Worm (Caenorhabditis elegans) whole organism, L4 larva: ENCODE measurements around the gene ndua-1.

Experiments
- R02D3.7 ChIP-seq: fragments of 150-350 bp; sonication (generic microtip); optimal IDR thresholded peaks from 3 replicates; lab custom pipeline; 2014; ENCODE audit warnings: missing biosample characterization, missing genetic modification characterization
- daf-16 ChIP-seq, 3 experiments: sonication (generic microtip); optimal IDR thresholded peaks; 2 replicates each; lab custom pipeline; 2016 to 2017; ENCODE audit warnings: missing genetic modification characterization in 3 of 3, missing genetic modification reagents in 3 of 3, mild to moderate bottlenecking in 2 of 3, missing compliant biosample characterization in 2 of 3, missing biosample characterization in 1 of 3, moderate library complexity in 1 of 3
- fos-1 ChIP-seq: fragments of 150-350 bp; optimal IDR thresholded peaks from 2 replicates; lab custom pipeline; 2014; ENCODE audit warnings: missing biosample characterization, missing genetic modification characterization
- lsy-2 ChIP-seq, 2 experiments: fragments of 150-350 bp in 1 of 2; sonication (generic microtip) in 1 of 2; optimal IDR thresholded peaks; 2 replicates each; lab custom pipeline; 2014 to 2017; ENCODE audit warnings: missing biosample characterization in 2 of 2, missing genetic modification characterization in 2 of 2
- nhr-11 ChIP-seq: fragments of 150-350 bp; optimal IDR thresholded peaks from 2 replicates; lab custom pipeline; 2014; ENCODE audit warnings: missing biosample characterization, missing genetic modification characterization
- nhr-28 ChIP-seq: fragments of 150-350 bp; optimal IDR thresholded peaks from 2 replicates; lab custom pipeline; 2014; ENCODE audit warnings: missing biosample characterization, missing genetic modification characterization

DNA sequence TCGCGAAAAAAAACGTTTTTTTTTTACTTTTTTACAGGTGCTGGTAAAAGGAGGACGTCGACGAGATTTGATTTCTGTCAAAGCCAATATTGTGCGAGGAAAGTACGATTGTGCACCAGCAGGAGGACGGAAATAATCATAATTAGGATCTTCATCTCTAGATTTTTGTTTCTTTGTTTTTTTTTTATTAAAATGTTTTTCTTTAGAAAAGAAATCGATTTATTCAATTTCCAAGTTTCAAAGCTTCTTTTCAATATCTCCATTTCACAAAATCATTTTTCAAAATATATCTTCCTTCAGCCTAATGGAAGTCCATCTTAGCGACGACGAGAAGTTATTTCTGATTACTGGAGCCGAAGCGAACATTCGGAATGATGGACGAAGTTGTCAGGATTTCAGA is 13.1 kb downstream of the ndua-1 start, which contains the start of gene exos-7:
- TF ChIP-seq daf-16 (GFP tag; optimal IDR thresholded peaks at IDR 0.05; lab: Kevin White, UChicago) (no peak), daf-16 (tag; optimal IDR thresholded peaks at IDR 0.05; lab: Kevin White, UChicago) (no peak), nhr-11 (tag; lab: Kevin White, UChicago) (no peak), R02D3.7 (tag; lab: Kevin White, UChicago) (no peak), fos-1 (tag; lab: Kevin White, UChicago) (no peak), lsy-2 (tag; optimal IDR thresholded peaks at IDR 0.05; lab: Kevin White, UChicago) (no peak), nhr-28 (tag; lab: Kevin White, UChicago) (no peak)
